Fruit fly (Drosophila melanogaster): ENCODE measurements around the gene Acbp2.

The Acbp2 gene

DNA sequence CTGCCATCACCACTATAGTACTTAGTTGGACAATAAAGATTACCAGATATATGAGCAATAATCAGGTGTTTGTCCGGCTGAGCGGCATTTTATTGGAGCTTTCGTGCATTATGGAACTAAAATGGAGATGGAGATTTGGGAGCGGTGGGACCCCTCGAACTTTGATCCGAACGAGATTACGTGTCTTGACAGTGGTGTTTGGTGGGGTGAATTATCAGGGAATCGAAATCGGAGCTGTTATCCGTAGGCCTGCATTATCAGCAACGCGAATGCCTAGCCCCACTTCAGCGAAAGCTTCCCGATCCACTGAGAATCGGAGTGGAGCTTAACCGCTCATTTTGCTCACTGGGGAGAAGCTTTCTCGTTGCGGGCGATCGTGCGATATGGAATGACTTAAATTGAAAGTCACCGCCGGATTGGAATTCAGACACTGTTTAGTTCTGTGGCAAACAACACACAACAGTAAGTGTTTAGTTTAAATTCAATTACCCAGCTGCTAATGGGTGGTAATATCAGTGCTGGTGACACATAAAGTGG lies at the start of gene Acbp2:
Acbp2 (plus strand) TSS at position 417 of the 537 bp plus-strand sequence.
- peak; percentile 21 for TF ChIP-seq CG17801 (GFP tag; optimal IDR thresholded peaks at IDR 0.05; ENCODE audit: partially characterized antibody)

DNA sequence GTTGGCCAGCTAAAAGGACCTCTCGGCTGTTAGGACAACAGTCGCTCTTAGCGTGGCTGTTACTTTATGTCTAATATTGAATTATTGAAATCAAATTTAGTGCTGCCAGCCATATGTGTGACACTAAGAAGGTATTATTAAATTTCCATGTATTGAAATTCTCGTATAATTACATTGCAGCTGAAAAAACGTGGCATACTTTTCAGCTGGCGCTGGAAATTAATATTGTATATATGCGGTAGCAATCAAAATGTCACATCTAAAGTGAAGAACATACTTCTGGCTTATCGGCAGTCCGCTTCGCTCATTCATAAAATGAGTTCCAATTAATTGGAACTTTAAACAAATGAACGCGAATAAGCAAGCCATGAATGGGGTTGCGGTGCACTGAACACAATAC lies 49.5 kb upstream of the Acbp2 start:
- no peak for TF ChIP-seq CG17801 (GFP tag; optimal IDR thresholded peaks at IDR 0.05; ENCODE audit: partially characterized antibody)

DNA sequence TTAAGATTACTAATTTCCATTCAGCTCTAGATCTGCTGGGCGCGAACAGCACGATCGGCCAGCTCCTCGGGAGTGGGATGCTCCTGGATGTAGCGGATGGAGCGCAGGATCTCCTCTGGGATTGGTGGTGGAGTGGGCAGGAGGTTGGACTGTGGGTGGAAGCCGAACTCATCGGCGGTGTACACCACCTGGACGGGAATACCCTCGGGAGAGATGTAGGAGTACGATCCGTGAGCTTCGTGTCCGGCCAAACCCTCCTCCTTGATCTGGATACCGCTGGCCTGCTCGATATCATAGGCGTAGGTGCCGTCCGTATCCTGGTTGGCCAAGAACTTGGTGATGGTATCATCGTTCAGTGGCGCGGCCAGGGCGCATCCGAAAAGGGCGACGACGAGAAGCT lies 45.6 kb upstream of the Acbp2 start:
- TF ChIP-seq CG17801 (GFP tag; optimal IDR thresholded peaks at IDR 0.05; ENCODE audit: partially characterized antibody): no peak

DNA sequence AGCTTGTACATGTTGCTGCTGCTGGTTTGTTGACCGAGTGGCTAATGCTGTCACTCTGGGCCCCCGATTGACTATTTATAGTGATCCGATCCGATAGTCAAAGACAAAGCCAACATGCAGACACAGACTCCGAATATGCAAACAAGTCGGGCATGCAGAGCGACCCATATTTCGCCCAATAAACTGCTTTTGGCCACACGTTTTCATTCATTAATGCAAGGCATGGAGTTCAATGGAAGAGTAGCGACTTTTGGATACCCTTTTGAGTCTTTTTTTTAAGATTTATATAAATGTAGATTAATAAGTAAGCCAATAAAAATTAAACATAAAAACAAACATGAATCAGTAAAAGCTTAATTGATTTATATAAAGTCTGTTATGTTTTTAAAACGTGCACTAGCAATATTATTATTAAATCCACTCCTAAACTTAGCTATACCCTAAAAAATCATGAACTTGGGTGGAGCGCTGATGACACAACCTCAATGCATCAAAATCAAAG lies 45.1 kb upstream of the Acbp2 start, which contains the start of gene Cpr65Ea:
Cpr65Ea (minus strand) TSS at position 51 of the 502 bp plus-strand sequence.
- no peak for TF ChIP-seq CG17801 (GFP tag; optimal IDR thresholded peaks at IDR 0.05; ENCODE audit: partially characterized antibody)

DNA sequence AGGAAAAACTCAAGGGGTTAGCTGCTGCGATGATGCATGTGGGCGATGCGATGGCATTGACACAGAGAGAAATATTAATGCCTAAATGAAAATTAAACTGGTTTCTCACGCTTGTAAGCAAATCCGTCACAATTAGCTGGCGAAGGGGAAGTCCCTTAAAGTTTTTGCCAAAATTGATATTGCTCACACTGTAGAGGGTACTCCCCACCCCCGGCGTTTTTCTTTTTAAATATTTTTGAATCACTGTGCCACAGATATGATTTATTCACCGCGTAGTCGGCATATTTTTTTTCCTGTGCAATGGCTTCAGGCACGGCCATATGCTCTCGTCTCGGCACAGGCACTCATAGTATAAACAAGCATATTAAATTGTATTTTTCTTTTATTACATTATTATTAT lies 44.3 kb upstream of the Acbp2 start:
- TF ChIP-seq CG17801 (GFP tag; optimal IDR thresholded peaks at IDR 0.05; ENCODE audit: partially characterized antibody): no peak

DNA sequence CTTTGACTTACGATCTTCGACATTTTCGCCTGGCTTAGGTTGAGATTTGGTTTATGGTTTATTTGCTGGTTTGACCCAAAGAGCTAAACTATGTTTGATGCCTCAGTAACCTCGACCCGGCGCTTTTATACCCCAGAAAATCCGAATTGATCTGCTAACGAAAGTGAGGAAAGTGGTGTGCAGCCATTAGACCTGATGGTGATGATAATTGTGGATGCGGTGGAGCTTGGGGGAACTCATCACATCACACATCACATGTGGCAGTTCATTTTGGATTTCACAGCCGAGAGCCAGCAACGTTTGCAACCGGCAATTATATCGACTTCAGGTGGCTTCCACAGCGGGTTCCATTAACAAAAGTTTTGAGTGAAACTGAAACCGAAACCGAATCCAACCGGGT lies 43.0 kb upstream of the Acbp2 start, which contains the start of gene Cpr65Eb:
Cpr65Eb (minus strand) TSS at position 101 of the 400 bp plus-strand sequence.
- no peak for TF ChIP-seq CG17801 (GFP tag; optimal IDR thresholded peaks at IDR 0.05; ENCODE audit: partially characterized antibody)

DNA sequence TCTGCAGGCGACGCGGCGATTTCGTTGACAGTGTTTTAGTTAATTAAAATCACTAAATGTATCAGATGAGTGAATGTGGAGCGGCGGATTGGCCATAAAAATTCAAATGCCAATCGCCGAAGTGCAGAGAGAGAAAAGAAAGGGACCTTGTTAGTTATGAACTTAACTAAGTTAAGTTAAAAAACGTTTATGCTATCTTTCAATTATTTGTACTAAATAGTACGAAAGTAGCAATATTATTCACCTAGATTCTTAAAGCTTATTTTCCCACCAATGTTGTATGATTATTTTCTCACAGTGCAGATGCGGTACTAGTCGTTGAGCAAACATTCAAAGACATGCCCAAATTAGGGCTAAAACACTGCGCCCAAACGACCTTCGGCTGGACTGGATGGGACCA lies 40.9 kb upstream of the Acbp2 start:
- TF ChIP-seq CG17801 (GFP tag; optimal IDR thresholded peaks at IDR 0.05; ENCODE audit: partially characterized antibody): no peak

DNA sequence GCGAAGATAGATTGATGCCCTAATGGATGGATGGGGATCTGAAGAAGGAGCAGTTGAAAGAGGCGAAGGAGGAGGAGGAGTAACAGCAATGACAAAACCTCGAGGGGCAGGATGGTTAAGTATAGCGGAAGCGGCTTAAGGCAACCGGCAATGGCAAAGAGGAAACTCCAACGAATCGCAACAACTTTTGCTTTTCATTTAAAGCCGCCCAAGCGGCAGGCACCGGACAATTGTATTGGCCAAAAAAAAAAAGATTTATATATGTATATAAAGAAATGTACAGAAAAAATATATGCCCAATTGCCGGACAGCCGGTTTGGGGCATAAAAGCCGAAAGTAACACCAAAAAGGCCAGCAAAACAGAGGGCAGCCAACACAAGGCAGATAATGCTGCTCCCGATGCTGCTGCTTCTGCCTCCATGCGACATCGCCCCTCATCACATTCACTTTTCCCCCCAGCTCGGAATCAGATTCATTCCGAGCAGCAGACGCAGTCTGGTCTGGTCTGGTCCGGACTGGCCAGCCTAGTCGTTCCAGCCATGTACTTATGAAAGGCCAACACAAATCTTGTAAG lies 40.2 kb upstream of the Acbp2 start:
- TF ChIP-seq CG17801 (GFP tag; optimal IDR thresholded peaks at IDR 0.05; ENCODE audit: partially characterized antibody): no peak

DNA sequence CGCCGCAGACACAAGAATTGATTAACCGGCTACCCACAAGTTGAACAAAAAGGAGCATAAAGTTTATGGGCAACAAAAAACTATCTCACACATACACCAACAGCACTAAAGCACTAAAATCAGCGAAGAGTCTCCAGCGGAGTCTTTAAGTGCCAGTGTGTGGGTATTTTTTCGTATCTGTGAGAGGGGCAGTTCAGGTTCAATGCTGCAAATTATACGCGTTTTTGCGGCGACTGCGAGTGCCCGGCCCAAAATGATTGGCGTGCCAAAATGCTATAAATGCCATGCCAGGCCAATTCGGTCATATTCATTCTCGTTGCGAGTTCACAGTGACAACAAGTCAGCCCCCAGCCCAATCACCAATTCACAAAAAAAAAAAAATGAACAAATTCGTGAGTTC lies 38.8 kb upstream of the Acbp2 start, which contains the start of gene Cpr65Ec:
Cpr65Ec (plus strand) TSS at position 301 of the 400 bp plus-strand sequence.
- no peak for TF ChIP-seq CG17801 (GFP tag; optimal IDR thresholded peaks at IDR 0.05; ENCODE audit: partially characterized antibody)

DNA sequence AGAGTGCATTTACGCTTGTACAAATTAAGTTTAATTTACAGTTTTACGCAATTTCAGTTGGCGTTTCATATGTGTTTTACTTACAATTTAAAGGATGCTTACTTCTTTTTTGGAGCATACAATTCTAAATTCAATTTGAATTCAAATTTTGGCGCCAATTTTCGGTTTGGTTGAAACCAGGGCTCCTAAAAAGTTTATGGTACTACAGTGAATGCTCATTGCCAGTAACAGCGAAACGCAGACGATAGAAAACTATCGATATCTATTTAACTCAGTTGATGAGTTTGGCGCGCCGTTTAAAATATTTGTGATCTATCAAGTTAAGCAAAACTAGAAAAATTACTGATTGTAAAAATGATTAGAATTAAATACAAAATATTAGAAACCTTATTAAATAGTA lies 37.6 kb upstream of the Acbp2 start:
- TF ChIP-seq CG17801 (GFP tag; optimal IDR thresholded peaks at IDR 0.05; ENCODE audit: partially characterized antibody): no peak

DNA sequence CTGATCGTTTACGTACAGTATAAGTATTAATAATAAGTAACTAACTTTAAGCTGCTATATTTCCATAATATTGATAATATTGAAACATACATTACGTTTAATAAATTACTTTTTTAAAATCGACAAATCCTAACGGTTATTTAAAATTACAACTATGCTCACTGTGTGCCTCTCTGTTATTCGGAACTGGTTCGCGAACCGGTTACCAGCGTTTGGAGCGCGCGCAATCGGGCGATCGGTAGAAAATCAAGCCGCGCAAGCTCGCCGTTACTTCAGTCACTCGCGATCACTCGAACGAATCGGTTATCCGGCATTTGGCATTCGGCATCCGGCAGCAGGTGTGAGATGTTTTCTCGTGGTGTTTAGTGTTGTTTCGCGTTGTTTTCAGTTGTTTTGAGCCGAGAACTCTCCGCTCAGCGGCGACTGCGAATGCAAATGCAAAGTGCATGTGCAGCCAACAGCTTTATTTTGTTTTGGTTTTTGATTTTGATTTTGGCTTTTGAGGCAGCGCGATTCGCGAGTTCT lies 37.1 kb upstream of the Acbp2 start, which contains the start of gene form3:
form3 (plus strand) TSS at position 271 of the 525 bp plus-strand sequence.
- no peak for TF ChIP-seq CG17801 (GFP tag; optimal IDR thresholded peaks at IDR 0.05; ENCODE audit: partially characterized antibody)

DNA sequence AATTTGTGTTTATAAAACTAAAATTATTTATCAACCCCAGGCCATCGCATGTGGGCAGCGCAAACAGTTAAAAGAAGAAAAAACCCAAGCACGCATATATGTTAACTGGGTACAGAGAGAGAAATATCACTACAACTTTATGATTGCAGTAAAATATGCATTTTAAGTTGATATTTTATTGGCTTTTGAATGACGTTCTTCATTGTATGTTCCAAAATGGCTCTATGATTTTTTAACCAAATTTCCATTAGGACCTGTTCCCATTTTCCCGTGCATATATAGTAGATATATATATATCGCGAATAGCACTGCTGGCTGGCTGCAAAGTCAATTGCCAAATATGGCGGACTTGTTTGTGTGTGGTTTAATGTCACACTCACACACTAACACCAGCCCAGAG lies 35.1 kb upstream of the Acbp2 start:
- TF ChIP-seq CG17801 (GFP tag; optimal IDR thresholded peaks at IDR 0.05; ENCODE audit: partially characterized antibody): no peak

DNA sequence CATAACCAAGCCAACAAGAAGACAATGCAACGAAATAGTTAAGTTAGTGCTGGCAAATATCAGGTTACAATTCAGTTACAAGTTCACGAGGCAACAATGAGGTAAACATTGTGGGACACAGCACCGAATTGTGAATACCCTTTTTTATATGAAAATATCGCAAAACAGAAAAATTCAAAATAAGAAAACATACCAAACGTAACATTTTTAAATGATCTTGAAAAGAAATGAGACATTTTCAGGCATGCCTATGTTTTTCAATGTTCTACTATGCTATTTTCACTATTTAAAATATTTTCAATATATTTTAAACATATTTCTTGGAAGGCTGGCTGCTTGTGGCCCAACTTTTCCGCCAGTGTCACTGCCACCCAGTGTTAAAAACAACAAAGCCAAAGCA lies 27.7 kb upstream of the Acbp2 start:
- no peak for TF ChIP-seq CG17801 (GFP tag; optimal IDR thresholded peaks at IDR 0.05; ENCODE audit: partially characterized antibody)

DNA sequence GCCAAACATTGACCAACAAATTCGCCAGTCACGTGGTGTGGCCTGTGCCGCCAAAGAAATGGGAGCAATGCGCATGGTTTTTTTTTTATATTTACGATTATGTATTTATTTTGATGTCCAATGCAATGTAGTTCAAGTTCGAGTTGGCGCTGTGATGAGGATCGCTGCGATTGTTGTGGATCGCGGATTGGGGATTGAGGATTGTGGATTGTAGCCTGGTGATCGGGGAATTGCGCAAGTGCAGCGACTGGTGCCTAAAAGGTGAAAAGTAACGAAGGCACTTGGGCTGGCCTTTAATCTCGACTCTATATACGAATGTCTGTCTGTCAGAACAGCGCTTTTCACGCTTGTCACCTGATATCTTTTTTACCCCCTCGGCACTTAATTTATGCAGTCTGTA lies 27.2 kb upstream of the Acbp2 start:
- TF ChIP-seq CG17801 (GFP tag; optimal IDR thresholded peaks at IDR 0.05; ENCODE audit: partially characterized antibody): no peak

DNA sequence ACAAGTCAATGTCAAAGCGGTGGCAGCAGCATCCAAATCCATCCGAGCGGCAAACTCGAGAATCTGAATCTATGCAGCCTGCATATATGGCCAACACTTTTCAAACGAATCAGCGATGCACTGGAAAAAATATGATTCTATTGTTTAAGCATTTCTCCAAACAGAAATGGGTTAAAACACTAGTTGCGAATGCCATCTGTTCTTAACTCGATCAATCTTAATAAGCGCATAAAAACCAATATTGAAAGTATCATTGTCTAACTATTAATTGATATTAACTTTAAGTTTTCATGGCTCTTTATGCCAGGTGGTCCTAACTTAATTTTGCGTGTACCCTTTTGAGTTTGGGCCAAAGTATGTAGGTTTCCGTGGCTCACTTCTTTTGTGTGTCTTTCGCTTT lies 26.0 kb upstream of the Acbp2 start:
- no peak for TF ChIP-seq CG17801 (GFP tag; optimal IDR thresholded peaks at IDR 0.05; ENCODE audit: partially characterized antibody)

DNA sequence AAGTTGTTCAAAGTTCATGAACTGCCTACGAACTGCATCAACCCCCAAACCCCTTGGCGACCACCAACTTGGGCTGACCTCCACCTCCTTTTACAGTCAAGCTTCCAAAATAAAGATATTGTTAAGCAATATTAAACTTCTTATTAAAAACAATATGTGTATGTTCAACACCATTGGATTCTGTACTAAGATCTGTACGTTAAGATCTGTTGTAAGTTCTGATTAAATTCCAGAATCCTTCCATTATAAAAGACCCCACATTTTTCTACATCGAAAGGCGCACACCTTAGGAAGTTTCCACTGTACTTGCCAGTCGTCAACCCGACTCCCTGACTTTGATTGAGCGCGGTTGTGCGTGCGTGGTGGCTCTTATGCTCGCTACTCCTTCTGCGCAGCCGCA lies 18.7 kb upstream of the Acbp2 start:
- no peak for TF ChIP-seq CG17801 (GFP tag; optimal IDR thresholded peaks at IDR 0.05; ENCODE audit: partially characterized antibody)
